Worm (Caenorhabditis elegans) whole organism, L4 larva: ENCODE measurements around the gene aars-1.

Source experiments
- D1046.2 ChIP-seq: fragments of 200-800 bp; sonication (Bioruptor generic); IDR thresholded peaks from 2 replicates; pipeline ENCODE4 v1.3.6; 2022; ENCODE audit warnings: missing genetic modification characterization, missing compliant biosample characterization
- F10B5.3 ChIP-seq: sonication (generic microtip); optimal IDR thresholded peaks from 2 replicates; lab custom pipeline; 2016; ENCODE audit warnings: mild to moderate bottlenecking, missing genetic modification characterization, missing compliant biosample characterization
- F26F4.8 ChIP-seq: fragments of 200-800 bp; sonication (Bioruptor generic); conservative IDR thresholded peaks from 2 replicates; pipeline ENCODE4 v1.3.6; 2022; ENCODE audit warnings: missing genetic modification characterization, missing compliant biosample characterization
- F37D6.2 ChIP-seq: sonication (generic microtip); optimal IDR thresholded peaks from 2 replicates; lab custom pipeline; 2016; ENCODE audit warnings: mild to moderate bottlenecking, missing genetic modification characterization, missing compliant biosample characterization
- F44E2.7 ChIP-seq: fragments of 200-800 bp; sonication (Bioruptor generic); IDR thresholded peaks from 2 replicates; pipeline ENCODE4 v2.1.2; 2022; ENCODE audit warnings: missing genetic modification characterization, missing compliant biosample characterization
- T20F7.1 ChIP-seq: fragments of 200-800 bp; sonication (Bioruptor generic); optimal IDR thresholded peaks from 2 replicates; lab custom pipeline; 2018; ENCODE audit warnings: mild to moderate bottlenecking, missing genetic modification characterization, missing compliant biosample characterization
- Y105C5A.15 ChIP-seq: fragments of 200-800 bp; sonication (Bioruptor generic); IDR thresholded peaks from 2 replicates; pipeline ENCODE4 v1.3.6; 2022; ENCODE audit warnings: missing genetic modification characterization, missing compliant biosample characterization
- aly-2 ChIP-seq: sonication (generic microtip); optimal IDR thresholded peaks from 2 replicates; lab custom pipeline; 2018; ENCODE audit warnings: missing biosample characterization, missing genetic modification characterization
- ceh-20 ChIP-seq: fragments of 200-800 bp; sonication (Bioruptor generic); IDR thresholded peaks from 2 replicates; pipeline ENCODE4 v1.3.6; 2022; ENCODE audit warnings: missing genetic modification reagents, missing genetic modification characterization, missing compliant biosample characterization
- ceh-28 ChIP-seq: fragments of 150-350 bp; optimal IDR thresholded peaks from 2 replicates; lab custom pipeline; 2014; ENCODE audit warnings: missing biosample characterization, missing genetic modification reagents, missing genetic modification characterization
- ceh-44 ChIP-seq: fragments of 200-800 bp; sonication (Bioruptor generic); IDR thresholded peaks from 2 replicates; pipeline ENCODE4 v1.3.6; 2022; ENCODE audit warnings: missing genetic modification reagents, missing genetic modification characterization, missing compliant biosample characterization
- ceh-62 ChIP-seq: sonication (generic microtip); optimal IDR thresholded peaks from 2 replicates; lab custom pipeline; 2017; ENCODE audit warnings: missing biosample characterization, missing genetic modification characterization
- cey-2 ChIP-seq: sonication (generic microtip); optimal IDR thresholded peaks from 3 replicates; lab custom pipeline; 2017; ENCODE audit warnings: missing genetic modification characterization, mild to moderate bottlenecking, missing compliant biosample characterization, antibody characterized with exemption, borderline replicate concordance; ENCODE audit not compliant: insufficient read depth
- daf-19 ChIP-seq: fragments of 200-800 bp; sonication (Bioruptor generic); conservative IDR thresholded peaks from 2 replicates; pipeline ENCODE4 v1.3.6; 2022; ENCODE audit warnings: missing genetic modification characterization, missing compliant biosample characterization
- dmd-6 ChIP-seq: fragments of 200-800 bp; sonication (Bioruptor generic); IDR thresholded peaks from 2 replicates; pipeline ENCODE4 v1.3.6; 2022; ENCODE audit warnings: missing genetic modification reagents, missing genetic modification characterization, missing compliant biosample characterization
- dpl-1 ChIP-seq: fragments of 150-350 bp; optimal IDR thresholded peaks from 2 replicates; lab custom pipeline; 2014; ENCODE audit warnings: missing biosample characterization, missing genetic modification reagents, missing genetic modification characterization
- duxl-1 ChIP-seq: sonication (generic microtip); optimal IDR thresholded peaks from 2 replicates; lab custom pipeline; 2016; ENCODE audit warnings: mild to moderate bottlenecking, missing genetic modification characterization, moderate library complexity, missing compliant biosample characterization; ENCODE audit not compliant: poor library complexity
- dve-1 ChIP-seq: sonication (generic microtip); optimal IDR thresholded peaks from 2 replicates; lab custom pipeline; 2017; ENCODE audit warnings: antibody characterized with exemption, mild to moderate bottlenecking, missing genetic modification characterization, missing compliant biosample characterization; ENCODE audit not compliant: insufficient read depth
- egl-27 ChIP-seq: sonication (generic microtip); optimal IDR thresholded peaks from 3 replicates; lab custom pipeline; 2017; ENCODE audit warnings: missing biosample characterization, missing genetic modification reagents, missing genetic modification characterization
- fkh-10 ChIP-seq: fragments of 150-350 bp; optimal IDR thresholded peaks from 2 replicates; lab custom pipeline; 2014; ENCODE audit warnings: missing biosample characterization, missing genetic modification reagents, missing genetic modification characterization
- fos-1 ChIP-seq: fragments of 150-350 bp; optimal IDR thresholded peaks from 2 replicates; lab custom pipeline; 2014; ENCODE audit warnings: missing biosample characterization, missing genetic modification characterization
- hlh-30 ChIP-seq: sonication (generic microtip); optimal IDR thresholded peaks from 2 replicates; lab custom pipeline; 2017; ENCODE audit warnings: antibody characterized with exemption, mild to moderate bottlenecking, missing genetic modification characterization, missing compliant biosample characterization; ENCODE audit not compliant: insufficient read depth
- hmg-1.1 ChIP-seq: fragments of 200-800 bp; sonication (Bioruptor generic); IDR thresholded peaks from 2 replicates; pipeline ENCODE4 v1.3.6; 2022; ENCODE audit warnings: missing genetic modification reagents, missing genetic modification characterization, missing compliant biosample characterization
- lim-7 ChIP-seq: fragments of 200-800 bp; sonication (Bioruptor generic); IDR thresholded peaks from 2 replicates; pipeline ENCODE4 v1.3.6; 2022; ENCODE audit warnings: missing genetic modification characterization, missing compliant biosample characterization
- lin-38 ChIP-seq: fragments of 200-800 bp; sonication (Bioruptor generic); IDR thresholded peaks from 2 replicates; pipeline ENCODE4 v1.3.6; 2022; ENCODE audit warnings: missing genetic modification reagents, missing genetic modification characterization, missing compliant biosample characterization
- lin-39 ChIP-seq: fragments of 150-350 bp; optimal IDR thresholded peaks from 2 replicates; lab custom pipeline; 2014; ENCODE audit warnings: missing biosample characterization, missing genetic modification reagents, missing genetic modification characterization
- madf-5 ChIP-seq, 2 experiments: fragments of 200-800 bp; sonication (Bioruptor generic); IDR thresholded peaks; 2 replicates each; pipeline ENCODE4 v1.3.6; 2022; ENCODE audit warnings: missing compliant biosample characterization in 2 of 2, missing genetic modification characterization in 2 of 2
- mdl-1 ChIP-seq, 2 experiments: fragments of 150-350 bp in 1 of 2; sonication (generic microtip) in 1 of 2; optimal IDR thresholded peaks; 2 replicates each; lab custom pipeline; 2014 to 2017; ENCODE audit warnings: missing biosample characterization in 2 of 2, missing genetic modification characterization in 2 of 2
- mdt-29 ChIP-seq: fragments of 200-800 bp; sonication (Bioruptor generic); IDR thresholded peaks from 2 replicates; pipeline ENCODE4 v1.3.6; 2022; ENCODE audit warnings: missing genetic modification reagents, missing genetic modification characterization, missing compliant biosample characterization
- mes-2 ChIP-seq: sonication (generic microtip); optimal IDR thresholded peaks from 2 replicates; lab custom pipeline; 2016; ENCODE audit warnings: missing genotype, mild to moderate bottlenecking, missing genetic modification characterization, missing compliant biosample characterization; ENCODE audit not compliant: poor library complexity, severe bottlenecking
- mxl-2 ChIP-seq: fragments of 200-800 bp; sonication (Bioruptor generic); conservative IDR thresholded peaks from 2 replicates; pipeline ENCODE4 v1.3.6; 2022; ENCODE audit warnings: missing genetic modification reagents, missing genetic modification characterization, missing compliant biosample characterization
- mxl-3 ChIP-seq: fragments of 200-800 bp; sonication (Bioruptor generic); optimal IDR thresholded peaks from 2 replicates; lab custom pipeline; 2018; ENCODE audit warnings: mild to moderate bottlenecking, missing genetic modification characterization, missing compliant biosample characterization
- nhr-10 ChIP-seq: fragments of 150-350 bp; optimal IDR thresholded peaks from 2 replicates; lab custom pipeline; 2014; ENCODE audit warnings: missing biosample characterization, missing genetic modification characterization
- nhr-11 ChIP-seq: fragments of 150-350 bp; optimal IDR thresholded peaks from 2 replicates; lab custom pipeline; 2014; ENCODE audit warnings: missing biosample characterization, missing genetic modification characterization
- nhr-111 ChIP-seq: fragments of 200-800 bp; sonication (Bioruptor generic); optimal IDR thresholded peaks from 2 replicates; lab custom pipeline; 2018; ENCODE audit warnings: mild to moderate bottlenecking, missing genetic modification characterization, missing compliant biosample characterization
- nhr-77 ChIP-seq: fragments of 150-350 bp; optimal IDR thresholded peaks from 2 replicates; lab custom pipeline; 2014; ENCODE audit warnings: missing biosample characterization, missing genetic modification characterization
- pha-4 ChIP-seq, 2 experiments: fragments of 150-350 bp in 1 of 2; fragments of 200-800 bp in 1 of 2; sonication (Bioruptor generic) in 1 of 2; IDR thresholded peaks in 1 of 2; optimal IDR thresholded peaks in 1 of 2; 2 replicates each; pipeline versions ENCODE4 v1.3.6 to Lab custom; 2014 to 2022; ENCODE audit warnings: missing genetic modification characterization in 2 of 2, missing genetic modification reagents in 2 of 2, missing biosample characterization in 1 of 2, missing compliant biosample characterization in 1 of 2
- php-3 ChIP-seq: fragments of 200-800 bp; sonication (Bioruptor generic); IDR thresholded peaks from 2 replicates; pipeline ENCODE4 v1.3.6; 2022; ENCODE audit warnings: missing genetic modification reagents, missing genetic modification characterization, missing compliant biosample characterization
- pqm-1 ChIP-seq: sonication (generic microtip); optimal IDR thresholded peaks from 2 replicates; lab custom pipeline; 2017; ENCODE audit warnings: missing biosample characterization, missing genetic modification characterization
- skn-1 ChIP-seq: fragments of 150-350 bp; optimal IDR thresholded peaks from 2 replicates; lab custom pipeline; 2014; ENCODE audit warnings: missing biosample characterization, missing genetic modification characterization
- snpc-4 ChIP-seq: fragments of 150-350 bp; optimal IDR thresholded peaks from 2 replicates; lab custom pipeline; 2014; ENCODE audit warnings: missing biosample characterization, missing genetic modification characterization
- spr-3 ChIP-seq: fragments of 200-800 bp; sonication (Bioruptor generic); optimal IDR thresholded peaks from 2 replicates; lab custom pipeline; 2018; ENCODE audit warnings: mild to moderate bottlenecking, missing genetic modification characterization, missing compliant biosample characterization
- unc-130 ChIP-seq: sonication (generic microtip); optimal IDR thresholded peaks from 2 replicates; lab custom pipeline; 2016; ENCODE audit warnings: missing genetic modification reagents, missing genetic modification characterization, missing compliant biosample characterization
- zfp-2 ChIP-seq: sonication (generic microtip); optimal IDR thresholded peaks from 2 replicates; lab custom pipeline; 2016; ENCODE audit warnings: mild to moderate bottlenecking, missing genetic modification characterization, missing compliant biosample characterization
- zip-11 ChIP-seq: fragments of 200-800 bp; sonication (Bioruptor generic); IDR thresholded peaks from 2 replicates; pipeline ENCODE4 v1.3.6; 2022; ENCODE audit warnings: missing genetic modification characterization, missing compliant biosample characterization
- zip-2 ChIP-seq: fragments of 150-350 bp; optimal IDR thresholded peaks from 2 replicates; lab custom pipeline; 2014; ENCODE audit warnings: missing biosample characterization, missing genetic modification characterization
- ztf-11 ChIP-seq: fragments of 150-350 bp; optimal IDR thresholded peaks from 2 replicates; lab custom pipeline; 2014; ENCODE audit warnings: missing biosample characterization, missing genetic modification characterization
- ztf-7 ChIP-seq: fragments of 150-350 bp; optimal IDR thresholded peaks from 2 replicates; lab custom pipeline; 2014; ENCODE audit warnings: missing biosample characterization, missing genetic modification characterization

aars-1 gene

DNA sequence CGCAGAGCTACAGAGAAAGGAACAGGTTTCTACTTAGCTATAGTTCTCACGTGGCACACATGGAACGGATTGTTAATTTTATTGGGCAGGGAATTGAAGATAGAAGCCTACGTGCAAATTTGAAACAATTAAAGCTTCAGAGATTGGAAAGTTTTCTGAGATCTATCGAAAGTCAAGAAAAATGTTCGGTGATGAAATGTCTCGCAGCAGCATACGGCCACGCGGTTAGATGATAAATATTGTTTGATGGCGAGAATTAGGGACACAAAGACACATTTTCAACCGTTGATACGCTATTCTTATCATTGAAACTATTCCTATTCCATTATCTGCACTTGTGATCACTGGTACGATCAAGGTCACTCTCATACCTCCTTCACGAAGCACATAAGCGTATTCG lies 8.2 kb upstream of the aars-1 start (continued):
- TF ChIP-seq skn-1 (no peak), daf-19 (no peak), zfp-2 (tag; lab: Kevin White, UChicago) (no peak), dve-1 (tag; lab: Kevin White, UChicago) (peak; percentile 64), mes-2 (tag; lab: Kevin White, UChicago) (no peak), ceh-44 (GFP tag; lab: Robert Waterston, UW) (no peak), nhr-10 (tag; lab: Kevin White, UChicago) (peak; percentile 33), php-3 (GFP tag; lab: Robert Waterston, UW) (0 out of 2 replicates have a peak, but pooled peaks have one; percentile 10), spr-3 (no peak), madf-5 (GFP tag; IDR thresholded peaks at IDR 0.05; lab: Robert Waterston, UW) (no peak), ceh-62 (no peak), fos-1 (tag; lab: Kevin White, UChicago) (no peak), T20F7.1 (GFP tag; lab: Kevin White, UChicago) (peak; percentile 25), ztf-7 (tag; lab: Kevin White, UChicago) (no peak), lim-7 (no peak), unc-130 (GFP tag; lab: Kevin White, UChicago) (no peak), ceh-20 (GFP tag; lab: Robert Waterston, UW) (no peak), dmd-6 (GFP tag; lab: Robert Waterston, UW) (peak; percentile 85), mxl-3 (GFP tag; lab: Kevin White, UChicago) (peak; percentile 98), lin-38 (no peak), F44E2.7 (GFP tag; lab: Robert Waterston, UW) (no peak), ceh-28 (tag; lab: Kevin White, UChicago) (no peak), F26F4.8 (GFP tag; lab: Robert Waterston, UW) (no peak), hlh-30 (tag; lab: Kevin White, UChicago) (peak; percentile 71), fkh-10 (GFP tag; lab: Kevin White, UChicago) (no peak), pqm-1 (tag; lab: Kevin White, UChicago) (peak; percentile 71), ztf-11 (no peak), egl-27 (tag; lab: Kevin White, UChicago) (no peak), Y105C5A.15 (GFP tag; lab: Robert Waterston, UW) (no peak), nhr-11 (no peak), mxl-2 (no peak), zip-2 (tag; lab: Kevin White, UChicago) (no peak), nhr-77 (no peak), nhr-111 (no peak), zip-11 (GFP tag; lab: Robert Waterston, UW) (no peak), lin-39 (no peak), pha-4 (GFP tag; IDR thresholded peaks at IDR 0.05; lab: Robert Waterston, UW) (no peak), pha-4 (tag; optimal IDR thresholded peaks at IDR 0.05; lab: Kevin White, UChicago) (no peak), D1046.2 (no peak), duxl-1 (tag; lab: Kevin White, UChicago) (no peak), hmg-1.1 (no peak), F37D6.2 (no peak), snpc-4 (tag; lab: Kevin White, UChicago) (no peak), F10B5.3 (tag; lab: Kevin White, UChicago) (no peak), mdl-1 (tag; optimal IDR thresholded peaks at IDR 0.05; lab: Kevin White, UChicago) (peak; percentile 14 to 83), mdt-29 (GFP tag; lab: Robert Waterston, UW) (no peak), dpl-1 (no peak), cey-2 (tag; lab: Kevin White, UChicago) (no peak), aly-2 (no peak)
